Fruit fly (Drosophila melanogaster) whole organism, prepupa: ENCODE data around the gene CG10650.
A peak's percentile ranks its signal among the peaks of the same experiment; 100 is the strongest.

Experiments used
- Blimp-1 ChIP-seq: fragments of 200-800 bp; sonication (Bioruptor generic); optimal IDR thresholded peaks from 3 replicates; lab custom pipeline; 2017; ENCODE audit warnings: missing biosample characterization, missing genetic modification characterization, mild to moderate bottlenecking, moderate library complexity, missing genetic modification reagents
- CG10631 ChIP-seq: fragments of 200-800 bp; sonication (Bioruptor generic); optimal IDR thresholded peaks from 2 replicates; lab custom pipeline; 2016; ENCODE audit warnings: missing biosample characterization, missing genetic modification characterization
- CG10669 ChIP-seq: fragments of 200-800 bp; sonication (Bioruptor generic); optimal IDR thresholded peaks from 3 replicates; lab custom pipeline; 2018; ENCODE audit warnings: missing biosample characterization, mild to moderate bottlenecking, missing genetic modification characterization, moderate library complexity
- CG11294 ChIP-seq: fragments of 200-800 bp; sonication (Bioruptor generic); IDR thresholded peaks from 2 replicates; pipeline ENCODE4 v1.3.6; 2022; ENCODE audit warnings: missing biosample characterization, missing genetic modification characterization
- CG11902 ChIP-seq: fragments of 200-800 bp; sonication (Bioruptor generic); optimal IDR thresholded peaks from 3 replicates; lab custom pipeline; 2016; ENCODE audit warnings: missing biosample characterization, missing genetic modification characterization
- CG15336 ChIP-seq: fragments of 200-800 bp; sonication (Bioruptor generic); IDR thresholded peaks from 2 replicates; pipeline ENCODE4 v1.3.6; 2022; ENCODE audit warnings: missing biosample characterization, missing genetic modification characterization
- CG1621 ChIP-seq: fragments of 200-800 bp; sonication (Bioruptor generic); optimal IDR thresholded peaks from 3 replicates; lab custom pipeline; 2018; ENCODE audit warnings: missing biosample characterization, mild to moderate bottlenecking, missing genetic modification characterization
- CG3032 ChIP-seq: fragments of 200-800 bp; optimal IDR thresholded peaks from 2 replicates; lab custom pipeline; 2019; ENCODE audit warnings: missing biosample characterization, mild to moderate bottlenecking, missing genetic modification characterization, moderate library complexity
- CG31627 ChIP-seq: fragments of 200-800 bp; sonication (Bioruptor generic); optimal IDR thresholded peaks from 3 replicates; lab custom pipeline; 2016; ENCODE audit warnings: missing biosample characterization, missing genetic modification characterization
- CG32006 ChIP-seq: fragments of 200-800 bp; sonication (Bioruptor generic); optimal IDR thresholded peaks from 3 replicates; lab custom pipeline; 2017; ENCODE audit warnings: missing biosample characterization, mild to moderate bottlenecking, missing genetic modification characterization
- CG4318 ChIP-seq: fragments of 200-800 bp; sonication (Bioruptor generic); optimal IDR thresholded peaks from 3 replicates; lab custom pipeline; 2017; ENCODE audit warnings: missing biosample characterization, mild to moderate bottlenecking, missing genetic modification characterization
- CG6163 ChIP-seq: fragments of 200-800 bp; sonication (Bioruptor generic); IDR thresholded peaks from 3 replicates; pipeline ENCODE4 v1.3.6; 2022; ENCODE audit warnings: missing biosample characterization, missing genetic modification characterization
- CG6276 ChIP-seq: fragments of 200-800 bp; sonication (Bioruptor generic); optimal IDR thresholded peaks from 2 replicates; lab custom pipeline; 2017; ENCODE audit warnings: missing biosample characterization, mild to moderate bottlenecking, missing genetic modification characterization
- CG6792 ChIP-seq: fragments of 200-800 bp; sonication (Bioruptor generic); optimal IDR thresholded peaks from 3 replicates; lab custom pipeline; 2016; ENCODE audit warnings: missing biosample characterization, missing genetic modification characterization
- CG6854 ChIP-seq: fragments of 200-800 bp; sonication (Bioruptor generic); optimal IDR thresholded peaks from 2 replicates; lab custom pipeline; 2017; ENCODE audit warnings: missing biosample characterization, mild to moderate bottlenecking, missing genetic modification characterization
- CG7368 ChIP-seq: fragments of 200-800 bp; sonication (Bioruptor generic); optimal IDR thresholded peaks from 3 replicates; lab custom pipeline; 2016; ENCODE audit warnings: missing biosample characterization, missing genetic modification characterization
- CG8119 ChIP-seq: fragments of 200-800 bp; sonication (Bioruptor generic); IDR thresholded peaks from 3 replicates; pipeline ENCODE4 v1.3.6; 2022; ENCODE audit warnings: missing biosample characterization, missing genetic modification characterization
- CG8319 ChIP-seq: fragments of 200-800 bp; sonication (Bioruptor generic); optimal IDR thresholded peaks from 3 replicates; lab custom pipeline; 2016; ENCODE audit warnings: missing biosample characterization, missing genetic modification characterization
- CG8632 ChIP-seq: fragments of 200-800 bp; sonication (Bioruptor generic); optimal IDR thresholded peaks from 3 replicates; lab custom pipeline; 2016; ENCODE audit warnings: missing biosample characterization, missing genetic modification characterization
- CG9139 ChIP-seq: fragments of 200-800 bp; sonication (Bioruptor generic); optimal IDR thresholded peaks from 3 replicates; lab custom pipeline; 2017; ENCODE audit warnings: missing biosample characterization, mild to moderate bottlenecking, missing genetic modification characterization
- Eip75B ChIP-seq: fragments of 200-800 bp; sonication (Bioruptor generic); optimal IDR thresholded peaks from 3 replicates; lab custom pipeline; 2016; ENCODE audit warnings: missing biosample characterization, missing genetic modification characterization
- Eip78C ChIP-seq: fragments of 200-800 bp; sonication (Bioruptor generic); peaks from one replicate; lab custom pipeline; 2016; ENCODE audit warnings: missing biosample characterization, missing genetic modification characterization
- Eip93F ChIP-seq: fragments of 200-800 bp; sonication (Bioruptor generic); optimal IDR thresholded peaks from 2 replicates; lab custom pipeline; 2016; ENCODE audit warnings: missing biosample characterization, mild to moderate bottlenecking, missing genetic modification characterization
- Ets21C ChIP-seq: fragments of 200-800 bp; sonication (Bioruptor generic); optimal IDR thresholded peaks from 3 replicates; lab custom pipeline; 2016; ENCODE audit warnings: missing biosample characterization, missing genetic modification characterization
- Gug ChIP-seq: fragments of 200-800 bp; sonication (Bioruptor generic); IDR thresholded peaks from 2 replicates; pipeline ENCODE4 v1.3.6; 2022; ENCODE audit warnings: missing biosample characterization, missing genetic modification characterization
- Hr38 ChIP-seq: sonication (Bioruptor generic); optimal IDR thresholded peaks from 2 replicates; lab custom pipeline; 2016; ENCODE audit warnings: missing biosample characterization, missing genetic modification characterization
- Hr4 ChIP-seq: fragments of 200-800 bp; sonication (Bioruptor generic); optimal IDR thresholded peaks from 3 replicates; lab custom pipeline; 2016; ENCODE audit warnings: missing biosample characterization, missing genetic modification characterization
- Met ChIP-seq: fragments of 200-800 bp; sonication (Bioruptor generic); optimal IDR thresholded peaks from 3 replicates; lab custom pipeline; 2016; ENCODE audit warnings: missing biosample characterization, missing genetic modification characterization
- Sox102F ChIP-seq: fragments of 200-800 bp; sonication (Bioruptor generic); optimal IDR thresholded peaks from 2 replicates; lab custom pipeline; 2016; ENCODE audit warnings: missing biosample characterization, mild to moderate bottlenecking, missing genetic modification characterization
- Sox14 ChIP-seq: fragments of 200-800 bp; sonication (Bioruptor generic); optimal IDR thresholded peaks from 3 replicates; lab custom pipeline; 2016; ENCODE audit warnings: missing biosample characterization, missing genetic modification characterization
- Sox15 ChIP-seq: fragments of 200-800 bp; sonication (Bioruptor generic); optimal IDR thresholded peaks from 3 replicates; lab custom pipeline; 2016; ENCODE audit warnings: missing biosample characterization, missing genetic modification characterization
- achi ChIP-seq: fragments of 200-800 bp; sonication (Bioruptor generic); optimal IDR thresholded peaks from 3 replicates; lab custom pipeline; 2016; ENCODE audit warnings: missing biosample characterization, missing genetic modification characterization
- acj6 ChIP-seq: fragments of 200-800 bp; sonication (Bioruptor generic); optimal IDR thresholded peaks from 3 replicates; lab custom pipeline; 2016; ENCODE audit warnings: missing biosample characterization, missing genetic modification characterization
- cyc ChIP-seq: fragments of 200-800 bp; sonication (Bioruptor generic); optimal IDR thresholded peaks from 3 replicates; lab custom pipeline; 2016; ENCODE audit warnings: missing biosample characterization, missing genetic modification characterization
- dac ChIP-seq: fragments of 200-800 bp; sonication (Bioruptor generic); optimal IDR thresholded peaks from 2 replicates; lab custom pipeline; 2017; ENCODE audit warnings: missing biosample characterization, mild to moderate bottlenecking, missing genetic modification characterization
- dsx ChIP-seq: fragments of 200-800 bp; optimal IDR thresholded peaks from 3 replicates; lab custom pipeline; 2019; ENCODE audit warnings: missing biosample characterization, mild to moderate bottlenecking, missing genetic modification characterization, moderate library complexity; ENCODE audit not compliant: poor library complexity, severe bottlenecking
- eg ChIP-seq: fragments of 200-800 bp; sonication (Bioruptor generic); IDR thresholded peaks from 3 replicates; pipeline ENCODE4 v1.3.6; 2022; ENCODE audit warnings: missing biosample characterization, missing genetic modification characterization
- esn ChIP-seq: fragments of 200-800 bp; sonication (Bioruptor generic); optimal IDR thresholded peaks from 2 replicates; lab custom pipeline; 2016; ENCODE audit warnings: missing biosample characterization, mild to moderate bottlenecking, missing genetic modification characterization, moderate library complexity
- fd59A ChIP-seq: fragments of 200-800 bp; sonication (Bioruptor generic); optimal IDR thresholded peaks from 2 replicates; lab custom pipeline; 2017; ENCODE audit warnings: missing biosample characterization, mild to moderate bottlenecking, missing genetic modification characterization, missing genetic modification reagents
- fd85E ChIP-seq: fragments of 200-800 bp; sonication (Bioruptor generic); optimal IDR thresholded peaks from 3 replicates; lab custom pipeline; 2016; ENCODE audit warnings: missing biosample characterization, missing genetic modification characterization
- fkh ChIP-seq: fragments of 200-800 bp; sonication (Bioruptor generic); optimal IDR thresholded peaks from 3 replicates; lab custom pipeline; 2017; ENCODE audit warnings: missing biosample characterization, mild to moderate bottlenecking, missing genetic modification characterization, moderate library complexity
- lz ChIP-seq: fragments of 200-800 bp; sonication (Bioruptor generic); optimal IDR thresholded peaks from 3 replicates; lab custom pipeline; 2016; ENCODE audit warnings: missing biosample characterization, missing genetic modification characterization
- pdm3 ChIP-seq: fragments of 200-800 bp; sonication (Bioruptor generic); optimal IDR thresholded peaks from 3 replicates; lab custom pipeline; 2016; ENCODE audit warnings: missing biosample characterization, missing genetic modification characterization
- salr ChIP-seq, 2 experiments: fragments of 200-800 bp; sonication (Bioruptor generic); optimal IDR thresholded peaks; 3 replicates each; lab custom pipeline; 2016 to 2018; ENCODE audit warnings: missing biosample characterization in 2 of 2, missing genetic modification characterization in 2 of 2, mild to moderate bottlenecking in 1 of 2
- spab ChIP-seq: fragments of 200-800 bp; sonication (Bioruptor generic); optimal IDR thresholded peaks from 2 replicates; lab custom pipeline; 2017; ENCODE audit warnings: missing biosample characterization, mild to moderate bottlenecking, missing genetic modification characterization, missing genetic modification reagents
- ss ChIP-seq, 2 experiments: fragments of 200-800 bp; sonication (Bioruptor generic); optimal IDR thresholded peaks; 2 replicates in 1 of 2; 3 replicates in 1 of 2; lab custom pipeline; 2017 to 2018; ENCODE audit warnings: mild to moderate bottlenecking in 2 of 2, missing biosample characterization in 2 of 2, missing genetic modification characterization in 2 of 2, moderate library complexity in 1 of 2
- svp ChIP-seq: fragments of 200-800 bp; sonication (Bioruptor generic); peaks from one replicate; lab custom pipeline; 2016; ENCODE audit warnings: missing biosample characterization, missing genetic modification characterization
- topi ChIP-seq: fragments of 200-800 bp; sonication (Bioruptor generic); optimal IDR thresholded peaks from 3 replicates; lab custom pipeline; 2016; ENCODE audit warnings: missing biosample characterization, missing genetic modification characterization

Gene CG10650

DNA sequence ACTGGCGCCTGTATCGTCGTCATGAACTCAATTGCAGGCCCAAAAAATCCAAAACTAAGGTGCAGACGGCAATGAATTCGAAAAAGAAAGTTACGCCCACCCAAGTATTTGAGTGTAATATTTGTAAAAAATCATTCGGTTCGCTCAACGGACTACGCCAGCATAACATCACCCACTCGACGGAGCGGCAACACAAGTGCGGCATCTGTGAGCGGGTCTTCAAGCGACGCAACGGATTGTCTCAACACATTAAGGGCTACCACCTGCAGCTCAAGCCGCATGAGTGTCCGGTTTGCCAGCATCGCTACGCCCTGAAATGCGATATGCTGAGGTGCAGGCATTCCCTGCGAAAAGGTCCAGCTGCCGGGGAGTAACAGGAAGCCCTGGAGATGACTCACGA is 19.0 kb downstream of the CG10650 start:
- TF ChIP-seq CG8119 (GFP tag; lab: Robert Waterston, UW) (no peak), CG7368 (GFP tag; lab: Kevin White, UChicago) (no peak), Eip93F (no peak), svp (GFP tag; lab: Kevin White, UChicago) (peak; percentile 42), CG31627 (GFP tag; lab: Kevin White, UChicago) (no peak)
- TF ChIP-seq, all 60 proteins: peak for 1

DNA sequence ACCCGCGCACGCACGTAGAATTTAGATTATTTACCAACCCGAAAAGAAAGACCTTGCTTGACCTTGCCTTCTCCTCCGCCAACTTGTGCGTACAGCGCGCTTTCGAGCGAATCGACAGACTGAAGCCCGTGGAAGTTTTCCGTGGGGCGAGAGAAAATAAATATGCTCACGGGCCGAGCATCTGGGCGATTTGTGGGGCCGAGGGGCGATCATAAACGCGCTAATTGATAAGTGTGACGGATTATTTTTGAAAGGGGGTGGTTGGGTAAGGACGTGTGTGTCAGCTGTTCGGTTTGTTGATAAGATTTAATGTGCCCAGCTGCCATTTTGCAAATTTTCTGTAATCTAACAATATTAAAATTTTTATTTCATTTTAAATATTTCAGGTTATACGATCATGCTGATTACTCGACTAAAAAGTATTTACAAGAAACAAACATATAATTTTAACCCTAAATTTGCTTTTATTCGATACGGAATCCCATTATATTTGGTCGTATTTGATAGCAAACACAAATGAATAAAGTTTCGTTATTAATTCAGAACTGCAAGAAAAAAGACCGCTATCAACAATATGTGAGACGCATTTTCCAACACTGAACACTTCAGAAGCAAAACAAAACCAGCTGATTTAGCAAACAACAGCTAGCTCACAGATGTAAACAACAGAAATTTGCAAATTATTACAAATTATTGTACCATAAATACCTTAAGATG is 21.5 kb downstream of the CG10650 start, which contains the start of the genes L2HGDH and CG10431:
Gene L2HGDH, minus strand, starts transcription at position 386 of the 717 bp plus-strand sequence.
Gene CG10431, plus strand, starts transcription at position 648 of the 717 bp plus-strand sequence.
- TF ChIP-seq CG8632 (GFP tag; lab: Kevin White, UChicago) (no peak), dsx (GFP tag; lab: Kevin White, UChicago) (no peak), CG6792 (peak; percentile 61), CG8319 (GFP tag; lab: Kevin White, UChicago) (peak; percentile 58), esn (peak; percentile 77), CG9139 (GFP tag; lab: Kevin White, UChicago) (no peak), CG11294 (GFP tag; lab: Robert Waterston, UW) (no peak), Hr38 (GFP tag; lab: Kevin White, UChicago) (no peak), lz (GFP tag; lab: Kevin White, UChicago) (peak; percentile 70), fkh (GFP tag; lab: Kevin White, UChicago) (peak; percentile 89), Eip93F (peak; percentile 30), ss (GFP tag; optimal IDR thresholded peaks at IDR 0.05; lab: Kevin White, UChicago) (peak in 1 of 2 experiments; percentile 56), CG6854 (GFP tag; lab: Kevin White, UChicago) (peak; percentile 57), cyc (GFP tag; lab: Kevin White, UChicago) (no peak), CG8119 (GFP tag; lab: Robert Waterston, UW) (no peak), spab (GFP tag; lab: Kevin White, UChicago) (no peak), achi (GFP tag; lab: Kevin White, UChicago) (peak; percentile 72), CG4318 (GFP tag; lab: Kevin White, UChicago) (no peak), CG3032 (peak; percentile 69), Sox14 (GFP tag; lab: Kevin White, UChicago) (peak; percentile 65), Sox15 (GFP tag; lab: Kevin White, UChicago) (peak; percentile 29), topi (GFP tag; lab: Kevin White, UChicago) (peak; percentile 65), Eip75B (GFP tag; lab: Kevin White, UChicago) (no peak), CG10631 (peak; percentile 83), Met (GFP tag; lab: Kevin White, UChicago) (peak; percentile 70), dac (GFP tag; lab: Kevin White, UChicago) (no peak), fd59A (GFP tag; lab: Kevin White, UChicago) (peak; percentile 43), svp (GFP tag; lab: Kevin White, UChicago) (peak; percentile 97), CG15336 (GFP tag; lab: Robert Waterston, UW) (peak; percentile 34; the same call in 1 of the 2 replicates), Ets21C (GFP tag; lab: Kevin White, UChicago) (peak; percentile 55), fd85E (GFP tag; lab: Kevin White, UChicago) (peak; percentile 31), CG10669 (GFP tag; lab: Kevin White, UChicago) (peak; percentile 46), CG11902 (no peak), eg (peak; percentile 74), Sox102F (no peak), CG7368 (GFP tag; lab: Kevin White, UChicago) (peak; percentile 25), Hr4 (no peak), CG6163 (GFP tag; lab: Robert Waterston, UW) (0 out of 3 replicates have a peak, but pooled peaks have one; percentile 22), acj6 (GFP tag; lab: Kevin White, UChicago) (peak; percentile 69), salr (GFP tag; optimal IDR thresholded peaks at IDR 0.05; lab: Kevin White, UChicago) (no peak), CG6276 (GFP tag; lab: Kevin White, UChicago) (no peak), CG1621 (no peak), Eip78C (GFP tag; lab: Kevin White, UChicago) (peak; percentile 92), Gug (GFP tag; lab: Robert Waterston, UW) (no peak), Blimp-1 (GFP tag; lab: Kevin White, UChicago) (no peak), CG31627 (GFP tag; lab: Kevin White, UChicago) (peak; percentile 65), pdm3 (no peak), CG32006 (no peak)
